Fruit fly (Drosophila melanogaster): Measurements from ENCODE around the gene CG33509.

The CG33509 gene

DNA sequence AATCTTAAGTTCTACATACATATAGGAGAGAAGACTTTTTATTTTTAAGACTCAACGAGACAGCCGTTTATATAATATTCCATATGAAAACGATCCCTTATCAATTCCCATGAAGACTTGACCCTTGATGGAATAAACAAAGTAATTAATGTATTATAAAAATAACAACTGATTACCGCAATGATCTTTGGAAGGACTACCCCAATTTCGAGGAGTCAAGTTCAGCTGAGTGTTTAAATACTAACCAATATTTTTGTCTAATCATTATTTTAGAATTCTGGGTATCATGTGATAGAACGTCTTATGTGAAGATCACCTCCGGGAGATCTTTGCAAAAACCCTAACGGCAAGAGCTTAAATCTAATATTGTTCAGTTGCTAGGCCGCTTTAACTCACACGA lies 11.5 kb upstream of the CG33509 start:
- TF ChIP-seq Pdp1 (GFP tag; optimal IDR thresholded peaks at IDR 0.05): peak in 1 of 2 experiments; percentile 18
- TF ChIP-seq dm (GFP tag; optimal IDR thresholded peaks at IDR 0.05): no peak

DNA sequence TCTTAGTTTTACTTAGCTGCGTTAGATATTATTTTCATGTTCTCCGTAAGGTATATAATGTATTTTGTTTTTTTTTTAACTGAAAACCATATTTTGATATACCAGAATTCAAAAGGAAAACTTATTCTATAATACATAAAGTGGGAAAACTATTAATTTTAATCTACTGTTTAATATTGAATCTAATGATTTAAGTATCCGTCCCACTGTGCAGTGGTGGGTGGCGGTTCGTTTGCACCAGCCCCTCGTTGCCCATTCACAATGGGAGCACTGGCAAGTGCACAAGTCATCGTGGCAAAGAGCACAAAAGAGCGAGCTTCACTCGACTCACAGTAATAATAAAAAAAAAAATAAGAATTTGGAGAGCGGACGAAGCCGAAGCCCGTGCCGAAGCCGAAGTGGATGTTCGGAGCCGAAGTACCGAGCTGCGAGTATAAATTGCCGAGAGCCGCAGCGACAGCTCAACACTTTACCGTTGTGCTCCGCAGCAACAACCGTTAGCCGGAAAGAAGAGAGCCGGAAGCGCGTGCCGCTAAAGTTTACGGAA lies 10.2 kb upstream of the CG33509 start, which contains the start of gene CG34136:
Gene CG34136, plus strand, starts transcription at position 475 of the 547 bp plus-strand sequence.
- TF ChIP-seq Blimp-1 (GFP tag; optimal IDR thresholded peaks at IDR 0.05) (no peak), CG8388 (GFP tag; optimal IDR thresholded peaks at IDR 0.05) (peak; percentile 15), Sox102F (GFP tag; optimal IDR thresholded peaks at IDR 0.05) (peak; percentile 56), prd (optimal IDR thresholded peaks at IDR 0.05) (no peak), prd (GFP tag; IDR thresholded peaks at IDR 0.05) (peak; percentile 30; the same call in 1 of the 3 replicates), CG13775 (GFP tag; optimal IDR thresholded peaks at IDR 0.05) (peak; percentile 29), CG3281 (GFP tag; optimal IDR thresholded peaks at IDR 0.05) (peak; percentile 39), twi (tag; optimal IDR thresholded peaks at IDR 0.05) (no peak), CG4707 (GFP tag; optimal IDR thresholded peaks at IDR 0.05) (peak; percentile 73), CG9727 (GFP tag; optimal IDR thresholded peaks at IDR 0.05) (peak; percentile 38), ATbp (GFP tag; optimal IDR thresholded peaks at IDR 0.05) (no peak), ara (GFP tag; IDR thresholded peaks at IDR 0.05) (no peak), CG12071 (GFP tag; optimal IDR thresholded peaks at IDR 0.05) (no peak), CG16863 (GFP tag; optimal IDR thresholded peaks at IDR 0.05) (no peak), CG9797 (GFP tag; optimal IDR thresholded peaks at IDR 0.05) (no peak), gem (tag; optimal IDR thresholded peaks at IDR 0.05) (peak; percentile 70), nau (GFP tag; optimal IDR thresholded peaks at IDR 0.05) (no peak), scrt (GFP tag; optimal IDR thresholded peaks at IDR 0.05) (peak; percentile 5), ERR (GFP tag; optimal IDR thresholded peaks at IDR 0.05) (no peak), CG12942 (GFP tag; optimal IDR thresholded peaks at IDR 0.05) (no peak), Nf-YC (tag; optimal IDR thresholded peaks at IDR 0.05) (no peak), wek (GFP tag; optimal IDR thresholded peaks at IDR 0.05) (no peak), phol (tag; optimal IDR thresholded peaks at IDR 0.05) (peak; percentile 57), cad (GFP tag; optimal IDR thresholded peaks at IDR 0.05) (no peak), ash1 (GFP tag; optimal IDR thresholded peaks at IDR 0.05) (no peak), zfh2 (GFP tag; optimal IDR thresholded peaks at IDR 0.05) (no peak), mirr (GFP tag; optimal IDR thresholded peaks at IDR 0.05) (no peak), croc (GFP tag; conservative IDR thresholded peaks at IDR 0.05) (no peak), Neu2 (GFP tag; optimal IDR thresholded peaks at IDR 0.05; ENCODE audit: borderline replicate concordance) (no peak), bigmax (GFP tag; optimal IDR thresholded peaks at IDR 0.05) (no peak), sim (GFP tag; IDR thresholded peaks at IDR 0.05) (no peak), chn (GFP tag; optimal IDR thresholded peaks at IDR 0.05) (peak; percentile 81), fd102C (GFP tag; optimal IDR thresholded peaks at IDR 0.05) (no peak), z (GFP tag; IDR thresholded peaks at IDR 0.05) (no peak), CG8944 (GFP tag; optimal IDR thresholded peaks at IDR 0.05) (no peak), Optix (GFP tag; IDR thresholded peaks at IDR 0.05) (no peak), seq (GFP tag; IDR thresholded peaks at IDR 0.05) (no peak; the same call in 1 of the 2 replicates), CG17385 (GFP tag; optimal IDR thresholded peaks at IDR 0.05) (no peak), Hr51 (GFP tag; optimal IDR thresholded peaks at IDR 0.05) (peak in 1 of 2 experiments; percentile 74), gt (GFP tag; IDR thresholded peaks at IDR 0.05) (no peak), Ravus (GFP tag; IDR thresholded peaks at IDR 0.05) (no peak; the same call in 1 of the 2 replicates), BEAF-32 (GFP tag; optimal IDR thresholded peaks at IDR 0.05) (no peak), chinmo (GFP tag; IDR thresholded peaks at IDR 0.05; ENCODE audit: partially characterized antibody) (peak; percentile 91), ham (GFP tag; IDR thresholded peaks at IDR 0.05) (no peak), hkb (optimal IDR thresholded peaks at IDR 0.05) (no peak), hkb (GFP tag; IDR thresholded peaks at IDR 0.05) (peak; percentile 49; the same call in 1 of the 2 replicates), jing (GFP tag; optimal IDR thresholded peaks at IDR 0.05) (no peak)
